Worm (Caenorhabditis elegans): Measurements from ENCODE around the gene nlp-46.

The nlp-46 gene

ce11 chrV:12511946-12512345, 5.9 kb upstream of the nlp-46 start:
- no peak for TF ChIP-seq hsf-1 (GFP tag; IDR thresholded peaks at IDR 0.05)

ce11 chrV:12509922-12510582, 4.0 kb upstream of the nlp-46 start:
- TF ChIP-seq ztf-3 (GFP tag; optimal IDR thresholded peaks at IDR 0.05) (peak; percentile 29), ceh-79 (tag; optimal IDR thresholded peaks at IDR 0.05) (peak; percentile 27), athp-1 (tag; optimal IDR thresholded peaks at IDR 0.05) (peak; percentile 60), ztf-26 (tag; optimal IDR thresholded peaks at IDR 0.05) (peak; percentile 61), fkh-3 (tag; optimal IDR thresholded peaks at IDR 0.05) (peak; percentile 53), zim-3 (tag; optimal IDR thresholded peaks at IDR 0.05) (peak; percentile 79), ztf-22 (GFP tag; optimal IDR thresholded peaks at IDR 0.05) (peak; percentile 61), dpff-1 (tag; optimal IDR thresholded peaks at IDR 0.05) (peak; percentile 58), nfya-1 (tag; optimal IDR thresholded peaks at IDR 0.05; ENCODE audit: borderline replicate concordance, insufficient read depth) (peak; percentile 57), mes-4 (tag; optimal IDR thresholded peaks at IDR 0.05) (peak; percentile 65), ets-4 (GFP tag; optimal IDR thresholded peaks at IDR 0.05) (peak; percentile 2), repo-1 (tag; optimal IDR thresholded peaks at IDR 0.05) (peak; percentile 67), tbx-9 (tag; optimal IDR thresholded peaks at IDR 0.05; ENCODE audit: borderline replicate concordance) (peak; percentile 38), chd-7 (tag; optimal IDR thresholded peaks at IDR 0.05) (peak; percentile 69), ZK185.1 (tag; optimal IDR thresholded peaks at IDR 0.05; ENCODE audit: poor library complexity, severe bottlenecking) (peak; percentile 47), let-607 (tag; optimal IDR thresholded peaks at IDR 0.05) (peak in 1 of 2 experiments; percentile 38), ceh-27 (GFP tag; optimal IDR thresholded peaks at IDR 0.05) (peak; percentile 55), F57A8.1 (GFP tag; optimal IDR thresholded peaks at IDR 0.05) (peak; percentile 62), B0035.1 (tag; optimal IDR thresholded peaks at IDR 0.05) (peak; percentile 47), hlh-12 (tag; optimal IDR thresholded peaks at IDR 0.05) (peak; percentile 43), tbp1 (GFP tag; optimal IDR thresholded peaks at IDR 0.05) (peak; percentile 13), F57C9.4 (tag; optimal IDR thresholded peaks at IDR 0.05) (peak; percentile 63)

- TF ChIP-seq snpc-3.4 (tag; optimal IDR thresholded peaks at IDR 0.05) = no peak
- no peak for TF ChIP-seq rpc-1 (optimal IDR thresholded peaks at IDR 0.05)
- TF ChIP-seq rpc-1 (tag; optimal IDR thresholded peaks at IDR 0.05) = no peak
- TF ChIP-seq attf-6 (GFP tag; IDR thresholded peaks at IDR 0.05) = no peak
- no peak for TF ChIP-seq C17E4.6 (GFP tag; IDR thresholded peaks at IDR 0.05)
- no peak for TF ChIP-seq bed-1 (GFP tag; IDR thresholded peaks at IDR 0.05)
Measured at ce11 chrV:12505730-12506129, 355 bp downstream of the nlp-46 start.

ce11 chrV:12503494-12503893, 2.6 kb downstream of the nlp-46 start, which contains the start of gene T28H10.1:
T28H10.1 (plus strand) TSS chrV:12503794.
- TF ChIP-seq rec-8 (tag; optimal IDR thresholded peaks at IDR 0.05) (no peak), snpc-3.4 (tag; optimal IDR thresholded peaks at IDR 0.05) (no peak), Y53F4B.3 (GFP tag; IDR thresholded peaks at IDR 0.05) (no peak), mes-4 (tag; optimal IDR thresholded peaks at IDR 0.05) (no peak), lin-35 (GFP tag; optimal IDR thresholded peaks at IDR 0.05) (no peak), ZK185.1 (tag; optimal IDR thresholded peaks at IDR 0.05; ENCODE audit: poor library complexity, severe bottlenecking) (no peak), lin-54 (GFP tag; optimal IDR thresholded peaks at IDR 0.05) (no peak), ekl-4 (GFP tag; IDR thresholded peaks at IDR 0.05) (no peak), ztf-26 (tag; optimal IDR thresholded peaks at IDR 0.05) (no peak), atf-7 (tag; optimal IDR thresholded peaks at IDR 0.05) (no peak), mel-28 (tag; optimal IDR thresholded peaks at IDR 0.05; ENCODE audit: borderline replicate concordance) (no peak), mxl-1 (tag; optimal IDR thresholded peaks at IDR 0.05) (no peak), K11D2.4 (GFP tag; IDR thresholded peaks at IDR 0.05) (no peak)
